Worm (Caenorhabditis elegans): Measurements from ENCODE around the gene oac-8.
A peak's percentile ranks its signal among the peaks of the same experiment; 100 is the strongest.

The oac-8 gene

DNA sequence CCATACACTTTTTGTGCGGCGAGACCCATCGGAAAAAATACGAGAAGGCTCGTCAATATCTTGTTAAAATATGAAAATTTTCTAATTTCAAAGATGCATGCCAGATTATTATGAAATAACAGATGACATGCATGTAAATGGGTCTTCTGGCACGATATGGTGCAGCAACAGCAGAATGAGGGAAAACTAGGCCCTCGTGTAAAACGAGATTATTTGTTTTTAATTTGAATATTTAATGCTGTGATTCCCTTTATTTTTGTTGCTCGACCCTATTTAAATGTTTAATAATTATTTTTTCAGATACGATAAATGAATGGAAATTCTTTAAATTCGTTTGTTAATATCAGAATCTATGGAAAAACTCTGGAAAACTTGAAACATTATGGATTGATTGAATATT is 22.7 kb upstream of the oac-8 start, which contains the start of gene him-8 (continued):
- no peak for TF ChIP-seq ceh-19 (GFP tag; optimal IDR thresholded peaks at IDR 0.05)

DNA sequence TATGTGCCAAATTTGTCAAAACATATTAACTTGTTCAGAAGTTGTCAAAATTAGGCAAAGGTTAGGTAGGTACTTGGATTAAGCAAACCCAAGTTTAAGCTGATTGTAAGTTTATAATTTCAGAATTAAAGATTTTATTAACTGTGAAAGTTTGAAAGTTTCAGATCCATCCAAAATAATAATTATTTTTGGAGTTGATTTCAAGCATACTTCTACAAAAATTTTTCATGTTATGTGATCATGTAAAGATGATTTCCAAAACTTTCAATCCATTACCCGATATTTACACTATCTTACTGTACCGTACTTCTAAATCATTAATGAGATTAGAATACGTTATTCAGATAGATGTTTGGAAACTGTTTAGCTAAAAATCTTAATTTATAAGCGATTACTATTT is 19.7 kb upstream of the oac-8 start:
- TF ChIP-seq pqm-1 (tag; optimal IDR thresholded peaks at IDR 0.05) (no peak), nhr-232 (tag; optimal IDR thresholded peaks at IDR 0.05) (no peak)

DNA sequence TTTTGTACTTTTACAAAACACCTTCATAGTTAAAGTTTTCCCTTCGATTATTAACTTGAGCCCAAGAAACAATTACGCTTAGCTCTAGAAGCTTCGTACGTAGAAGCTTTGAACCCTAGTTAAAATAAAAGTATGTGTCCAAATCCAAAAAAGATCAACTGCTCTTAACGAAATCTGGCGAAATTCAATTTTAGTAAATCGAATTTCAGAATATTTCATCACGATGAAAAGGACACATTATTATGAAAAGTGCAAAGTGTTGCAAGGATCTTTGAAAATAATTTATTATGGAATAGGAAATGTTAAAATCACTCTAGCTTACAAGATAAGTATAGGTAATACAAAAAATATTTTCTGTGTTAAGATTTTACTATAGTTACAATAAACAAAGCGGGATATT is 19.1 kb upstream of the oac-8 start:
- peak; percentile 10 for TF ChIP-seq unc-42 (tag; optimal IDR thresholded peaks at IDR 0.05)
- no peak for TF ChIP-seq T23F11.4 (GFP tag; optimal IDR thresholded peaks at IDR 0.05)

DNA sequence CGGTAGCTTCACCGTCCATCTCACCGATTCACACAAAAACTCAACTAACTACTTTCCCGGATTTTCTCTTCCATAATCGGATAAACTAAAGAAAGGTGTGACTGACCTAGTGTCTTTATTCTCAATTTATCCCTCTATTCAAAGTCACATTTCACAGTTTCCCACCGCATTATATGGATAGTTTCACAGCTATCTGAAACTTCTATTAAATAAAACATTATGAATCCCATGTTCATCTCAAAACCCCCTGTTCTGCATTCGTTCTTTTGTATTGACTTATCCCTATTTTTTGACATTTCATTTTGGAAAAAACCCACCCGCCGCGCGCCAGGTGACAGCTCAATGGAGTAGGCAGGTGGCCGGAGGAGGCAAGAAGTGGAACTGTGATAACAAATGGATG is 16.5 kb upstream of the oac-8 start:
- no peak for TF ChIP-seq T23F11.4 (GFP tag; optimal IDR thresholded peaks at IDR 0.05)
- no peak for TF ChIP-seq pha-2 (tag; optimal IDR thresholded peaks at IDR 0.05)
- TF ChIP-seq gmeb-2 (tag; optimal IDR thresholded peaks at IDR 0.05), result no peak
- no peak for TF ChIP-seq hlh-13 (GFP tag; optimal IDR thresholded peaks at IDR 0.05)
- TF ChIP-seq nhr-11 (tag; optimal IDR thresholded peaks at IDR 0.05), result no peak
- TF ChIP-seq nfya-1 (tag; optimal IDR thresholded peaks at IDR 0.05), result no peak
- TF ChIP-seq ceh-45 (GFP tag; IDR thresholded peaks at IDR 0.05), result no peak
- no peak for TF ChIP-seq ceh-6 (GFP tag; optimal IDR thresholded peaks at IDR 0.05)
- no peak for TF ChIP-seq ceh-34 (tag; optimal IDR thresholded peaks at IDR 0.05)
- TF ChIP-seq mec-3 (tag; optimal IDR thresholded peaks at IDR 0.05; ENCODE audit: borderline replicate concordance), result no peak
- TF ChIP-seq ceh-14 (tag; optimal IDR thresholded peaks at IDR 0.05), result no peak
- no peak for TF ChIP-seq pax-1 (tag; optimal IDR thresholded peaks at IDR 0.05)
- no peak for TF ChIP-seq unc-42 (tag; optimal IDR thresholded peaks at IDR 0.05)
- TF ChIP-seq rnt-1 (tag; optimal IDR thresholded peaks at IDR 0.05), result no peak
- TF ChIP-seq F13H6.1 (tag; optimal IDR thresholded peaks at IDR 0.05), result no peak
- TF ChIP-seq hlh-15 (tag; optimal IDR thresholded peaks at IDR 0.05), result no peak
- no peak for TF ChIP-seq unc-3 (GFP tag; conservative IDR thresholded peaks at IDR 0.05)
- TF ChIP-seq unc-3 (tag; optimal IDR thresholded peaks at IDR 0.05), result no peak
- no peak for TF ChIP-seq ceh-9 (tag; optimal IDR thresholded peaks at IDR 0.05)
- no peak for TF ChIP-seq ceh-31 (tag; optimal IDR thresholded peaks at IDR 0.05)
- no peak for TF ChIP-seq che-1 (tag; optimal IDR thresholded peaks at IDR 0.05)

DNA sequence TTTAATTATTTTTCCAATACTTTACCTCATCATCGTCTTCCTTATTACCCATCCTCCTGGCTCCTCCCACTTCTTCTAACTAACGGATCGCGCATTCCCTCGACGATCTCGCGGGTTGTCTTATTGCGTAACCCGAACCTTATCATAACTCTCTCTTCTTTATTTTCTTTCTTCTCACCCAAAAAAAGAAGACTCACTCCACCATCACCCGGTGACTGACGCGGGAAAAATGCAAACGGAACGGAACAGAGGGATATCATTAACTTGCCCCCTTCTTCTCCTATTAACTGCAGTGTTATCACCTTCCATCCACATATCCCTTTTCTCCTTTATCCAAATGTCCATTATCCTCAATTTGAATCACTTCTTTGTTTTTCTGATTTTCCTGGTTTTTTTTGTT is 14.3 kb upstream of the oac-8 start:
- TF ChIP-seq dve-1 (tag; optimal IDR thresholded peaks at IDR 0.05) (no peak), hlh-8 (tag; optimal IDR thresholded peaks at IDR 0.05) (no peak), fkh-10 (GFP tag; optimal IDR thresholded peaks at IDR 0.05) (no peak), ref-2 (tag; optimal IDR thresholded peaks at IDR 0.05) (peak; percentile 31)

DNA sequence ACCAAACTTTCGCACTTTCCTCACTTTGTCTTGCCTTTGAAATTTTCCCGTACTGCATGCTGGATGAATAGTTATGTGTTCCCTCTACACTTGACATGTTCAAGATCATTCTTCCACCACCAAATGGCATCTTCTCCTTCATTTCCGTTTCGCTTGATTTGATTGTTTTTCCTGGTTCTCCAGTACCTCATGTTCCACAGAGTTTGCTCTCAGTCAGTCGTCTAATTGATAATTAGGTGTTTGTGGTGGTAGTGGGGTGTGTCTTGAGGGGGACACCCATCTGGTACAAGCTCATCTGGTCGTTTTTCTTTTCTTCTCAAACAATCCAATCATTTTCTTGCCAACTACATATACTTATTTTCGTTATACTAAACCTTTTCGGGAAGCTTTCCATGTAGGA is 13.3 kb upstream of the oac-8 start:
- TF ChIP-seq hlh-15 (tag; optimal IDR thresholded peaks at IDR 0.05), result no peak
- TF ChIP-seq unc-42 (tag; optimal IDR thresholded peaks at IDR 0.05), result peak; percentile 69
- no peak for TF ChIP-seq unc-3 (GFP tag; conservative IDR thresholded peaks at IDR 0.05)
- TF ChIP-seq unc-3 (tag; optimal IDR thresholded peaks at IDR 0.05), result no peak
- no peak for TF ChIP-seq pha-4 (tag; optimal IDR thresholded peaks at IDR 0.05)
- no peak for TF ChIP-seq ets-4 (tag; optimal IDR thresholded peaks at IDR 0.05)

DNA sequence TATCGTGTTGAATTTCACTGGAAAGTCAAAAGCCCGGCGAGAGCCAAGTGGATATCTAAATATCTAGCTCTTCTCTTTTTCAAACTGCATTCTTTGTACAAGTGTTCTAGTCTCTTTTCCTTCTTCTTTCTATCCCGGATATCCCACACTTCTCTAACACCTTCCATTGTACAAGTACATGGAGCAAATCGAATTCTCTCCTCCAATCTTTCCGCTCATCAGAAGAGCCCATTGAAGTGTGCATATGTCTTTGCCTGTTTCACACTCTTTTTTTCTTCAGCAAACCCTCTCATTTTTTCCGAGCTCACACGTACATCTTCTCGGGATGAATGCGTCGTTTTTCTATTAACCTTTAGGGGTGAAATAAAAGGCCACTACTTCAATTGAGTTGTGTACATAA is 10.9 kb upstream of the oac-8 start:
- TF ChIP-seq ceh-14 (tag; optimal IDR thresholded peaks at IDR 0.05) (no peak), unc-42 (tag; optimal IDR thresholded peaks at IDR 0.05) (peak; percentile 59)

DNA sequence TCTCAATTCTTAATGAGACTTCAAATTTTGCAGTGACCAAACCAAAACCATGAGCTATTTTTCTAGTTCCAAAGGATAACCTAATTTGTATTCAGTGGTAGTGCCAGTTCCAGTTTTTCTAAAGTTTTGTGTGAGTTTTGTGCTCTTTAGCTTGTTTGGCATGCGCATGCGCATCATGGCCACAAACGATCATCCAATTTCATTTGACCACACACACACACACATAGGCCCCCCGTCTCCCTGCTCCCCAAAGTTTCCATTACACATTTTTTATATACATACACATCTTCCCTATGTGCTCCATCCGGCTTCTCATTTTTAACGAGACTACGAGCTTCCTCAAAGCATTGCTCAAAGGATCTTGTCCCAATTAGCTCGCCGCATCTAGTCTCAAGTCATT is 9.9 kb upstream of the oac-8 start:
- TF ChIP-seq rnt-1 (tag; optimal IDR thresholded peaks at IDR 0.05), result no peak
- TF ChIP-seq ceh-30 (tag; optimal IDR thresholded peaks at IDR 0.05), result no peak
- no peak for TF ChIP-seq pha-2 (tag; optimal IDR thresholded peaks at IDR 0.05)
- TF ChIP-seq gmeb-2 (tag; optimal IDR thresholded peaks at IDR 0.05), result no peak
- TF ChIP-seq unc-42 (tag; optimal IDR thresholded peaks at IDR 0.05), result peak; percentile 83

Data from whole organism, late embryonic.